Fruit fly (Drosophila melanogaster) whole organism, embryonic: ENCODE measurements around the gene mAChR-C.

Experiments used
- Adf1 ChIP-seq: fragments of 200-800 bp; sonication (Bioruptor generic); IDR thresholded peaks from 2 replicates; pipeline ENCODE4 v1.3.6; 2022; ENCODE audit warnings: missing biosample characterization, missing genetic modification characterization
- Bdp1 ChIP-seq: fragments of 200-800 bp; sonication (Bioruptor generic); optimal IDR thresholded peaks from 3 replicates; lab custom pipeline; 2016; ENCODE audit warnings: missing biosample characterization, missing genetic modification characterization
- BtbVII ChIP-seq: fragments of 200-800 bp; sonication (Bioruptor generic); optimal IDR thresholded peaks from 3 replicates; lab custom pipeline; 2017; ENCODE audit warnings: missing biosample characterization, mild to moderate bottlenecking, missing genetic modification characterization
- CG10366 ChIP-seq: fragments of 200-800 bp; sonication (Bioruptor generic); IDR thresholded peaks from 2 replicates; pipeline ENCODE4 v1.3.6; 2022; ENCODE audit warnings: missing biosample characterization, missing genetic modification characterization
- CG11085 ChIP-seq: fragments of 200-800 bp; sonication (Bioruptor generic); IDR thresholded peaks from 2 replicates; pipeline ENCODE4 v1.3.6; 2022; ENCODE audit warnings: missing biosample characterization, missing genetic modification characterization
- CG11695 ChIP-seq: fragments of 200-800 bp; sonication (Bioruptor generic); IDR thresholded peaks from 3 replicates; pipeline ENCODE4 v1.3.6; 2022; ENCODE audit warnings: missing biosample characterization, missing genetic modification characterization
- CG12104 ChIP-seq: fragments of 200-800 bp; sonication (Bioruptor generic); optimal IDR thresholded peaks from 3 replicates; lab custom pipeline; 2016; ENCODE audit warnings: missing biosample characterization, missing genetic modification characterization
- CG14014 ChIP-seq: fragments of 200-800 bp; sonication (Bioruptor generic); IDR thresholded peaks from 2 replicates; pipeline ENCODE4 v1.3.6; 2022; ENCODE audit warnings: missing biosample characterization, missing genetic modification characterization
- CG14860 ChIP-seq: fragments of 200-800 bp; sonication (Bioruptor generic); IDR thresholded peaks from 3 replicates; pipeline ENCODE4 v1.3.6; 2022; ENCODE audit warnings: missing biosample characterization, missing genetic modification characterization; ENCODE audit not compliant: partially characterized antibody
- CG16863 ChIP-seq: fragments of 200-800 bp; sonication (Bioruptor generic); optimal IDR thresholded peaks from 3 replicates; lab custom pipeline; 2016; ENCODE audit warnings: missing biosample characterization, missing genetic modification characterization
- CG17612 ChIP-seq: fragments of 200-800 bp; sonication (Bioruptor generic); IDR thresholded peaks from 2 replicates; pipeline ENCODE4 v1.3.6; 2022; ENCODE audit warnings: missing biosample characterization, missing genetic modification characterization
- CG2116 ChIP-seq: fragments of 200-800 bp; sonication (Bioruptor generic); optimal IDR thresholded peaks from 3 replicates; lab custom pipeline; 2018; ENCODE audit warnings: missing biosample characterization, mild to moderate bottlenecking, missing genetic modification characterization
- CG2712 ChIP-seq: fragments of 200-800 bp; optimal IDR thresholded peaks from 3 replicates; lab custom pipeline; 2019; ENCODE audit warnings: missing biosample characterization, mild to moderate bottlenecking, missing genetic modification characterization, moderate library complexity
- CG31224 ChIP-seq: fragments of 200-800 bp; sonication (Bioruptor generic); IDR thresholded peaks from 2 replicates; pipeline ENCODE4 v1.3.6; 2022; ENCODE audit warnings: missing biosample characterization, missing genetic modification characterization
- CG34224 ChIP-seq: fragments of 200-800 bp; sonication (Bioruptor generic); IDR thresholded peaks from 3 replicates; pipeline ENCODE4 v1.3.6; 2022; ENCODE audit warnings: missing biosample characterization, missing genetic modification characterization; ENCODE audit not compliant: partially characterized antibody
- CG4707 ChIP-seq: fragments of 200-800 bp; sonication (Bioruptor generic); optimal IDR thresholded peaks from 2 replicates; lab custom pipeline; 2018; ENCODE audit warnings: missing biosample characterization, mild to moderate bottlenecking, missing genetic modification characterization, moderate library complexity
- CG6765 ChIP-seq: fragments of 200-800 bp; sonication (Bioruptor generic); optimal IDR thresholded peaks from 3 replicates; lab custom pipeline; 2017; ENCODE audit warnings: missing biosample characterization, mild to moderate bottlenecking, missing genetic modification characterization
- CG7786 ChIP-seq: fragments of 200-800 bp; sonication (Bioruptor generic); optimal IDR thresholded peaks from 2 replicates; lab custom pipeline; 2016; ENCODE audit warnings: missing biosample characterization, missing genetic modification characterization
- CG8089 ChIP-seq: fragments of 200-800 bp; sonication (Bioruptor generic); optimal IDR thresholded peaks from 3 replicates; lab custom pipeline; 2016; ENCODE audit warnings: missing biosample characterization, missing genetic modification characterization
- CG9876 ChIP-seq: fragments of 200-800 bp; sonication (Bioruptor generic); optimal IDR thresholded peaks from 2 replicates; lab custom pipeline; 2016; ENCODE audit warnings: missing biosample characterization, missing genetic modification characterization
- CG9932 ChIP-seq: fragments of 200-800 bp; sonication (Bioruptor generic); IDR thresholded peaks from 2 replicates; pipeline ENCODE4 v1.3.6; 2022; ENCODE audit warnings: missing biosample characterization, missing genetic modification characterization
- Dfd ChIP-seq, 2 experiments: fragments of >200 bp; optimal IDR thresholded peaks; 2 replicates each; lab custom pipeline; 2017; ENCODE audit warnings: missing biosample characterization in 2 of 2, missing genetic modification characterization in 2 of 2
- Doc2 ChIP-seq: fragments of 200-800 bp; sonication (Bioruptor generic); IDR thresholded peaks from 2 replicates; pipeline ENCODE4 v1.3.6; 2022; ENCODE audit warnings: missing biosample characterization, missing genetic modification characterization
- Dref ChIP-seq: fragments of 200-800 bp; sonication (Bioruptor generic); IDR thresholded peaks from 2 replicates; pipeline ENCODE4 v1.3.6; 2022; ENCODE audit warnings: missing biosample characterization, missing genetic modification characterization
- Ets65A ChIP-seq: fragments of 200-800 bp; sonication (Bioruptor generic); peaks from one replicate; lab custom pipeline; 2016; ENCODE audit warnings: missing biosample characterization, missing genetic modification characterization
- HLH4C ChIP-seq: fragments of 200-800 bp; sonication (Bioruptor generic); IDR thresholded peaks from 3 replicates; pipeline ENCODE4 v1.3.6; 2022; ENCODE audit warnings: missing biosample characterization, missing genetic modification characterization; ENCODE audit not compliant: partially characterized antibody
- Oli ChIP-seq: fragments of 200-800 bp; sonication (Bioruptor generic); optimal IDR thresholded peaks from 2 replicates; lab custom pipeline; 2018; ENCODE audit warnings: missing biosample characterization, mild to moderate bottlenecking, missing genetic modification characterization, moderate library complexity
- Scr ChIP-seq: fragments of 200-800 bp; sonication (Bioruptor generic); IDR thresholded peaks from 2 replicates; pipeline ENCODE4 v1.3.6; 2022; ENCODE audit warnings: missing biosample characterization, missing genetic modification characterization; ENCODE audit not compliant: partially characterized antibody
- Sry-β ChIP-seq: fragments of 200-800 bp; sonication (Bioruptor generic); optimal IDR thresholded peaks from 2 replicates; lab custom pipeline; 2018; ENCODE audit warnings: missing biosample characterization, mild to moderate bottlenecking, missing genetic modification characterization, moderate library complexity
- Ssrp ChIP-seq: fragments of 200-800 bp; sonication (Bioruptor generic); optimal IDR thresholded peaks from 2 replicates; lab custom pipeline; 2018; ENCODE audit warnings: missing biosample characterization, mild to moderate bottlenecking, missing genetic modification characterization, moderate library complexity
- Trl ChIP-seq, 3 experiments: fragments of >200 bp in 2 of 3; fragments of 200-800 bp in 1 of 3; sonication (Bioruptor generic) in 1 of 3; optimal IDR thresholded peaks; 2 replicates in 1 of 3; 3 replicates in 2 of 3; lab custom pipeline; 2016 to 2017; ENCODE audit warnings: missing biosample characterization in 1 of 3, missing genetic modification characterization in 1 of 3
- az2 ChIP-seq: fragments of 200-800 bp; sonication (Bioruptor generic); optimal IDR thresholded peaks from 3 replicates; lab custom pipeline; 2016; ENCODE audit warnings: missing biosample characterization, missing genetic modification characterization
- bsh ChIP-seq, 2 experiments: fragments of 200-800 bp; sonication (Bioruptor generic); optimal IDR thresholded peaks; 2 replicates each; lab custom pipeline; 2017 to 2018; ENCODE audit warnings: mild to moderate bottlenecking in 2 of 2, missing biosample characterization in 2 of 2, missing genetic modification characterization in 2 of 2, moderate library complexity in 1 of 2
- btn ChIP-seq: fragments of 200-800 bp; sonication (Bioruptor generic); optimal IDR thresholded peaks from 2 replicates; lab custom pipeline; 2016; ENCODE audit warnings: missing biosample characterization, missing genetic modification characterization
- dpn ChIP-seq, 2 experiments: fragments of 200-800 bp; sonication (Bioruptor generic); optimal IDR thresholded peaks; 3 replicates each; lab custom pipeline; 2016; ENCODE audit warnings: missing biosample characterization in 2 of 2, missing genetic modification characterization in 2 of 2
- hkb ChIP-seq, 2 experiments: fragments of 200-800 bp in 1 of 2; fragments of >200 bp in 1 of 2; sonication (Bioruptor generic) in 1 of 2; IDR thresholded peaks in 1 of 2; optimal IDR thresholded peaks in 1 of 2; 2 replicates each; pipeline versions ENCODE4 v1.3.6 to Lab custom; 2017 to 2022; ENCODE audit warnings: missing biosample characterization in 1 of 2, missing genetic modification characterization in 1 of 2
- ken ChIP-seq: fragments of 200-800 bp; sonication (Bioruptor generic); IDR thresholded peaks from 3 replicates; pipeline ENCODE4 v1.3.6; 2022; ENCODE audit warnings: missing biosample characterization, missing genetic modification characterization
- lola ChIP-seq, 3 experiments: fragments of >200 bp in 2 of 3; fragments of 200-800 bp in 1 of 3; sonication (Bioruptor generic) in 1 of 3; optimal IDR thresholded peaks; 2 replicates each; lab custom pipeline; 2017 to 2019; ENCODE audit warnings: missing biosample characterization in 3 of 3, missing genetic modification characterization in 3 of 3, mild to moderate bottlenecking in 1 of 3, moderate library complexity in 1 of 3
- nerfin-1 ChIP-seq: fragments of 200-800 bp; sonication (Bioruptor generic); optimal IDR thresholded peaks from 3 replicates; lab custom pipeline; 2019; ENCODE audit warnings: missing biosample characterization, mild to moderate bottlenecking, missing genetic modification characterization, moderate library complexity
- odd ChIP-seq: fragments of 200-800 bp; sonication (Bioruptor generic); optimal IDR thresholded peaks from 2 replicates; lab custom pipeline; 2017; ENCODE audit warnings: missing biosample characterization, mild to moderate bottlenecking, missing genetic modification characterization
- sna ChIP-seq: fragments of 200-800 bp; sonication (Bioruptor generic); IDR thresholded peaks from 2 replicates; pipeline ENCODE4 v1.3.6; 2022; ENCODE audit warnings: missing biosample characterization, missing genetic modification characterization; ENCODE audit not compliant: partially characterized antibody
- sqz ChIP-seq: fragments of 200-800 bp; sonication (Bioruptor generic); optimal IDR thresholded peaks from 3 replicates; lab custom pipeline; 2018; ENCODE audit warnings: missing biosample characterization, mild to moderate bottlenecking, missing genetic modification characterization
- tap ChIP-seq: fragments of 200-800 bp; optimal IDR thresholded peaks from 3 replicates; lab custom pipeline; 2019; ENCODE audit warnings: missing biosample characterization, mild to moderate bottlenecking, missing genetic modification characterization, moderate library complexity
- toy ChIP-seq: fragments of 200-800 bp; sonication (Bioruptor generic); IDR thresholded peaks from 2 replicates; pipeline ENCODE4 v1.3.6; 2022; ENCODE audit warnings: missing biosample characterization, missing genetic modification characterization
- tx ChIP-seq: fragments of 200-800 bp; sonication (Bioruptor generic); optimal IDR thresholded peaks from 2 replicates; lab custom pipeline; 2016; ENCODE audit warnings: missing biosample characterization, missing genetic modification characterization
- vfl ChIP-seq: fragments of 200-800 bp; sonication (Bioruptor generic); optimal IDR thresholded peaks from 2 replicates; lab custom pipeline; 2016; ENCODE audit warnings: missing biosample characterization, missing genetic modification characterization
- vnd ChIP-seq: fragments of 200-800 bp; sonication (Bioruptor generic); IDR thresholded peaks from 3 replicates; pipeline ENCODE4 v1.3.6; 2022; ENCODE audit warnings: missing biosample characterization, missing genetic modification characterization; ENCODE audit not compliant: partially characterized antibody
- wdn ChIP-seq: fragments of 200-800 bp; sonication (Bioruptor generic); IDR thresholded peaks from 2 replicates; pipeline ENCODE4 v1.3.6; 2022; ENCODE audit warnings: missing biosample characterization, missing genetic modification characterization

The mAChR-C gene

dm6 chrX:6843841-6844440, 11.5 kb upstream of the mAChR-C start, which contains the start of the genes CG14435 and Tmf (continued):
- TF ChIP-seq CG9876 (GFP tag; lab: Kevin White, UChicago) = no peak
- no peak for TF ChIP-seq sna (GFP tag; lab: Robert Waterston, UW)
- peak; percentile 66 for TF ChIP-seq CG12104 (GFP tag; lab: Kevin White, UChicago)
- peak in 1 of 3 experiments; percentile 88 for TF ChIP-seq lola (GFP tag; optimal IDR thresholded peaks at IDR 0.05; lab: Kevin White, UChicago)
- TF ChIP-seq BtbVII (GFP tag; lab: Kevin White, UChicago) = peak; percentile 74
- TF ChIP-seq Bdp1 (GFP tag; lab: Kevin White, UChicago) = peak; percentile 50
- peak; percentile 25 for TF ChIP-seq CG4707 (GFP tag; lab: Kevin White, UChicago)
- TF ChIP-seq CG14860 (GFP tag; lab: Robert Waterston, UW) = 0 out of 3 replicates have a peak, but pooled peaks have one; percentile 23
- TF ChIP-seq Oli = peak; percentile 83
- peak; percentile 78 for TF ChIP-seq CG11085 (GFP tag; lab: Robert Waterston, UW)
- TF ChIP-seq vfl (GFP tag; lab: Kevin White, UChicago) = peak; percentile 39
- TF ChIP-seq vnd (GFP tag; lab: Robert Waterston, UW) = 0 out of 3 replicates have a peak, but pooled peaks have one; percentile 50
- TF ChIP-seq CG2712 (tag; lab: Kevin White, UChicago) = peak; percentile 91
- TF ChIP-seq Sry-β (GFP tag; lab: Kevin White, UChicago) = peak; percentile 65
- peak; percentile 64; the same call in 2 of the 3 replicates for TF ChIP-seq CG11695 (GFP tag; lab: Robert Waterston, UW)
- peak; percentile 62 to 81 for TF ChIP-seq dpn (GFP tag; optimal IDR thresholded peaks at IDR 0.05; lab: Kevin White, UChicago)
- TF ChIP-seq ken (GFP tag; lab: Robert Waterston, UW) = peak; percentile 85
- peak; percentile 75 for TF ChIP-seq Dref (GFP tag; lab: Robert Waterston, UW)
- TF ChIP-seq Ets65A (GFP tag; lab: Kevin White, UChicago) = peak; percentile 97
- TF ChIP-seq btn (GFP tag; lab: Kevin White, UChicago) = no peak
- TF ChIP-seq CG16863 (GFP tag; lab: Kevin White, UChicago) = peak; percentile 52
- TF ChIP-seq nerfin-1 = peak; percentile 77
- TF ChIP-seq CG14014 (GFP tag; lab: Robert Waterston, UW) = peak; percentile 87
- peak; percentile 63 for TF ChIP-seq CG6765
- TF ChIP-seq CG34224 = 0 out of 3 replicates have a peak, but pooled peaks have one; percentile 30
- TF ChIP-seq hkb (optimal IDR thresholded peaks at IDR 0.05; lab: Kevin White, UChicago) = no peak
- peak; percentile 82 for TF ChIP-seq hkb (GFP tag; IDR thresholded peaks at IDR 0.05; lab: Robert Waterston, UW)
- TF ChIP-seq CG17612 (GFP tag; lab: Robert Waterston, UW) = peak; percentile 65; the same call in 1 of the 2 replicates
- TF ChIP-seq CG9932 (GFP tag; lab: Robert Waterston, UW) = peak; percentile 93
- TF ChIP-seq toy (GFP tag; lab: Robert Waterston, UW) = peak; percentile 65
- TF ChIP-seq Adf1 (GFP tag; lab: Robert Waterston, UW) = no peak; the same call in 1 of the 2 replicates
- peak; percentile 56; the same call in 1 of the 3 replicates for TF ChIP-seq HLH4C (GFP tag; lab: Robert Waterston, UW)
- peak; percentile 55 for TF ChIP-seq CG7786 (GFP tag; lab: Kevin White, UChicago)
- peak; percentile 85 for TF ChIP-seq CG10366 (GFP tag; lab: Robert Waterston, UW)
- peak; percentile 50 for TF ChIP-seq sqz (GFP tag; lab: Kevin White, UChicago)
- peak; percentile 79 for TF ChIP-seq CG2116
- no peak for TF ChIP-seq tap
- TF ChIP-seq tx (GFP tag; lab: Kevin White, UChicago) = peak; percentile 18
- peak; percentile 76 for TF ChIP-seq wdn (GFP tag; lab: Robert Waterston, UW)
- no peak for TF ChIP-seq Doc2 (GFP tag; lab: Robert Waterston, UW)
- TF ChIP-seq bsh (GFP tag; optimal IDR thresholded peaks at IDR 0.05; lab: Kevin White, UChicago) = peak in 1 of 2 experiments; percentile 79
- peak; percentile 64 for TF ChIP-seq Scr (GFP tag; lab: Robert Waterston, UW)
- peak; percentile 82 for TF ChIP-seq Ssrp (tag; lab: Kevin White, UChicago)
- TF ChIP-seq odd (GFP tag; lab: Kevin White, UChicago) = peak; percentile 59
- no peak for TF ChIP-seq Dfd (GFP tag; optimal IDR thresholded peaks at IDR 0.05; lab: Kevin White, UChicago)
- TF ChIP-seq CG8089 = no peak
- TF ChIP-seq az2 (GFP tag; lab: Kevin White, UChicago) = peak; percentile 80
- TF ChIP-seq CG31224 (GFP tag; lab: Robert Waterston, UW) = peak; percentile 67
- TF ChIP-seq Trl (optimal IDR thresholded peaks at IDR 0.05; lab: Kevin White, UChicago) = no peak
- peak; percentile 15 for TF ChIP-seq Trl (GFP tag; optimal IDR thresholded peaks at IDR 0.05; lab: Kevin White, UChicago)
